Worm (Caenorhabditis elegans) whole organism, young adult: ENCODE results near the gene R144.13.
A peak's percentile ranks its signal among the peaks of the same experiment; 100 is the strongest.

Experiments used
- B0019.2 ChIP-seq: fragments of 200-800 bp; sonication (Bioruptor generic); conservative IDR thresholded peaks from 2 replicates; pipeline ENCODE4 v1.3.6; 2022; ENCODE audit warnings: missing genetic modification reagents, missing genetic modification characterization, missing compliant biosample characterization
- C17E4.6 ChIP-seq: fragments of 200-800 bp; sonication (Bioruptor generic); IDR thresholded peaks from 2 replicates; pipeline ENCODE4 v1.3.6; 2022; ENCODE audit warnings: missing genetic modification reagents, missing genetic modification characterization, missing compliant biosample characterization
- F22D6.2 ChIP-seq: sonication (generic microtip); optimal IDR thresholded peaks from 2 replicates; lab custom pipeline; 2016; ENCODE audit warnings: mild to moderate bottlenecking, missing genetic modification characterization, missing compliant biosample characterization
- F39B2.1 ChIP-seq: fragments of 200-800 bp; sonication (Bioruptor generic); IDR thresholded peaks from 2 replicates; pipeline ENCODE4 v1.3.6; 2022; ENCODE audit warnings: missing genetic modification reagents, missing genetic modification characterization, missing compliant biosample characterization
- F55B11.4 ChIP-seq: sonication (generic microtip); optimal IDR thresholded peaks from 2 replicates; lab custom pipeline; 2016; ENCODE audit warnings: missing compliant biosample characterization, missing genetic modification characterization, borderline replicate concordance; ENCODE audit not compliant: insufficient read depth
- K11D2.4 ChIP-seq: fragments of 200-800 bp; sonication (Bioruptor generic); IDR thresholded peaks from 2 replicates; pipeline ENCODE4 v1.3.6; 2022; ENCODE audit warnings: missing genetic modification reagents, missing genetic modification characterization, missing compliant biosample characterization
- K12H6.12 ChIP-seq: fragments of 200-800 bp; sonication (Bioruptor generic); optimal IDR thresholded peaks from 2 replicates; lab custom pipeline; 2018; ENCODE audit warnings: mild to moderate bottlenecking, missing genetic modification characterization, missing compliant biosample characterization
- T07F8.4 ChIP-seq: sonication (generic microtip); optimal IDR thresholded peaks from 2 replicates; lab custom pipeline; 2016; ENCODE audit warnings: mild to moderate bottlenecking, missing genetic modification characterization, moderate library complexity, missing compliant biosample characterization
- T26A5.8 ChIP-seq: sonication (generic microtip); optimal IDR thresholded peaks from 2 replicates; lab custom pipeline; 2016; ENCODE audit warnings: missing genetic modification characterization, missing compliant biosample characterization
- Y53F4B.3 ChIP-seq: fragments of 200-800 bp; sonication (Bioruptor generic); IDR thresholded peaks from 2 replicates; pipeline ENCODE4 v1.3.6; 2022; ENCODE audit warnings: missing genetic modification reagents, missing genetic modification characterization, missing compliant biosample characterization
- Y53G8AR.9 ChIP-seq: fragments of 200-800 bp; sonication (Bioruptor generic); conservative IDR thresholded peaks from 2 replicates; pipeline ENCODE4 v1.3.6; 2022; ENCODE audit warnings: missing genetic modification reagents, missing genetic modification characterization, missing compliant biosample characterization
- Y56A3A.18 ChIP-seq: fragments of 200-800 bp; sonication (Bioruptor generic); IDR thresholded peaks from 2 replicates; pipeline ENCODE4 v1.3.6; 2022; ENCODE audit warnings: missing genetic modification reagents, missing genetic modification characterization, missing compliant biosample characterization
- attf-3 ChIP-seq: fragments of 200-800 bp; sonication (Bioruptor generic); conservative IDR thresholded peaks from 2 replicates; pipeline ENCODE4 v1.3.6; 2022; ENCODE audit warnings: missing genetic modification reagents, missing genetic modification characterization, missing compliant biosample characterization
- bed-2 ChIP-seq: fragments of 200-800 bp; sonication (Bioruptor generic); IDR thresholded peaks from 2 replicates; pipeline ENCODE4 v1.3.6; 2022; ENCODE audit warnings: missing genetic modification reagents, missing genetic modification characterization, missing compliant biosample characterization
- cebp-2 ChIP-seq: fragments of 200-800 bp; sonication (Bioruptor generic); IDR thresholded peaks from 2 replicates; pipeline ENCODE4 v1.3.6; 2022; ENCODE audit warnings: missing genetic modification characterization, missing compliant biosample characterization
- ceh-100 ChIP-seq: fragments of 200-800 bp; sonication (Bioruptor generic); IDR thresholded peaks from 2 replicates; pipeline ENCODE4 v1.3.6; 2022; ENCODE audit warnings: missing genetic modification reagents, missing genetic modification characterization, missing compliant biosample characterization
- ceh-27 ChIP-seq: fragments of 200-800 bp; sonication (Bioruptor generic); optimal IDR thresholded peaks from 2 replicates; lab custom pipeline; 2018; ENCODE audit warnings: mild to moderate bottlenecking, missing genetic modification characterization, moderate library complexity, missing compliant biosample characterization
- ceh-40 ChIP-seq: fragments of 200-800 bp; sonication (Bioruptor generic); IDR thresholded peaks from 2 replicates; pipeline ENCODE4 v1.3.6; 2022; ENCODE audit warnings: missing genetic modification characterization, missing compliant biosample characterization
- ceh-58 ChIP-seq: fragments of 200-800 bp; sonication (Bioruptor generic); IDR thresholded peaks from 2 replicates; pipeline ENCODE4 v1.3.6; 2022; ENCODE audit warnings: missing genetic modification characterization, missing compliant biosample characterization
- ceh-91 ChIP-seq: fragments of 200-800 bp; sonication (Bioruptor generic); IDR thresholded peaks from 2 replicates; pipeline ENCODE4 v1.3.6; 2022; ENCODE audit warnings: missing genetic modification reagents, missing genetic modification characterization, missing compliant biosample characterization
- chd-7 ChIP-seq: sonication (generic microtip); optimal IDR thresholded peaks from 2 replicates; lab custom pipeline; 2016; ENCODE audit warnings: mild to moderate bottlenecking, missing genetic modification characterization, moderate library complexity, missing compliant biosample characterization
- die-1 ChIP-seq: sonication (generic microtip); optimal IDR thresholded peaks from 2 replicates; lab custom pipeline; 2016; ENCODE audit warnings: missing genotype, mild to moderate bottlenecking, missing genetic modification characterization, missing compliant biosample characterization
- dox-1 ChIP-seq: fragments of 200-800 bp; sonication (Bioruptor generic); IDR thresholded peaks from 2 replicates; pipeline ENCODE4 v1.3.6; 2022; ENCODE audit warnings: missing genetic modification reagents, missing genetic modification characterization, missing compliant biosample characterization
- dpl-1 ChIP-seq: fragments of 150-350 bp; optimal IDR thresholded peaks from 2 replicates; lab custom pipeline; 2014; ENCODE audit warnings: missing biosample characterization, missing genetic modification reagents, missing genetic modification characterization
- efl-1 ChIP-seq: fragments of 150-350 bp; optimal IDR thresholded peaks from 2 replicates; lab custom pipeline; 2014; ENCODE audit warnings: missing biosample characterization, missing genetic modification reagents, missing genetic modification characterization
- egl-18 ChIP-seq: fragments of 200-800 bp; sonication (Bioruptor generic); IDR thresholded peaks from 2 replicates; pipeline ENCODE4 v1.3.6; 2022; ENCODE audit warnings: missing genetic modification reagents, missing genetic modification characterization, missing compliant biosample characterization
- ets-4 ChIP-seq: fragments of 200-800 bp; sonication (Bioruptor generic); optimal IDR thresholded peaks from 2 replicates; lab custom pipeline; 2018; ENCODE audit warnings: mild to moderate bottlenecking, missing genetic modification characterization, missing compliant biosample characterization
- fkh-3 ChIP-seq: sonication (generic microtip); optimal IDR thresholded peaks from 2 replicates; lab custom pipeline; 2016; ENCODE audit warnings: mild to moderate bottlenecking, missing genetic modification characterization, missing compliant biosample characterization
- let-526 ChIP-seq: fragments of 200-800 bp; sonication (Bioruptor generic); IDR thresholded peaks from 2 replicates; pipeline ENCODE4 v1.3.6; 2022; ENCODE audit warnings: missing genetic modification reagents, missing genetic modification characterization, missing compliant biosample characterization
- lin-40 ChIP-seq: sonication (generic microtip); optimal IDR thresholded peaks from 2 replicates; lab custom pipeline; 2016; ENCODE audit warnings: missing genetic modification characterization, mild to moderate bottlenecking, missing compliant biosample characterization, missing genotype, missing genetic modification reagents
- lsy-27 ChIP-seq: sonication (generic microtip); optimal IDR thresholded peaks from 2 replicates; lab custom pipeline; 2017; ENCODE audit warnings: missing genetic modification characterization, mild to moderate bottlenecking, missing compliant biosample characterization, antibody characterized with exemption, missing genotype, borderline replicate concordance; ENCODE audit not compliant: insufficient read depth
- madf-10 ChIP-seq: sonication (generic microtip); optimal IDR thresholded peaks from 2 replicates; lab custom pipeline; 2016; ENCODE audit warnings: mild to moderate bottlenecking, missing genetic modification characterization, missing compliant biosample characterization
- madf-6 ChIP-seq: fragments of 200-800 bp; sonication (Bioruptor generic); IDR thresholded peaks from 2 replicates; pipeline ENCODE4 v1.3.6; 2022; ENCODE audit warnings: missing genetic modification reagents, missing genetic modification characterization, missing compliant biosample characterization
- madf-8 ChIP-seq: fragments of 200-800 bp; sonication (Bioruptor generic); conservative IDR thresholded peaks from 2 replicates; pipeline ENCODE4 v1.3.6; 2022; ENCODE audit warnings: missing genetic modification reagents, missing genetic modification characterization, missing compliant biosample characterization
- mcd-1 ChIP-seq: fragments of 200-800 bp; sonication (Bioruptor generic); IDR thresholded peaks from 2 replicates; pipeline ENCODE4 v1.3.6; 2022; ENCODE audit warnings: missing genetic modification reagents, missing genetic modification characterization, missing compliant biosample characterization
- mxl-1 ChIP-seq: sonication (generic microtip); optimal IDR thresholded peaks from 2 replicates; lab custom pipeline; 2016; ENCODE audit warnings: missing genetic modification characterization, missing compliant biosample characterization
- nfya-1 ChIP-seq: sonication (generic microtip); optimal IDR thresholded peaks from 2 replicates; lab custom pipeline; 2017; ENCODE audit warnings: antibody characterized with exemption, missing compliant biosample characterization, missing genetic modification characterization, borderline replicate concordance; ENCODE audit not compliant: insufficient read depth
- nfyb-1 ChIP-seq: fragments of 200-800 bp; sonication (Bioruptor generic); IDR thresholded peaks from 2 replicates; pipeline ENCODE4 v1.3.6; 2022; ENCODE audit warnings: missing genetic modification reagents, missing genetic modification characterization, missing compliant biosample characterization
- pbrm-1 ChIP-seq: fragments of 200-800 bp; sonication (Bioruptor generic); IDR thresholded peaks from 2 replicates; pipeline ENCODE4 v1.3.6; 2022; ENCODE audit warnings: missing genetic modification reagents, missing genetic modification characterization, missing compliant biosample characterization
- repo-1 ChIP-seq: sonication (generic microtip); optimal IDR thresholded peaks from 2 replicates; lab custom pipeline; 2017; ENCODE audit warnings: mild to moderate bottlenecking, missing genetic modification characterization, missing compliant biosample characterization
- snpc-1.1 ChIP-seq: sonication (generic microtip); optimal IDR thresholded peaks from 2 replicates; lab custom pipeline; 2017; ENCODE audit warnings: missing genetic modification characterization, mild to moderate bottlenecking, missing compliant biosample characterization, antibody characterized with exemption, moderate library complexity, missing genotype, missing genetic modification reagents; ENCODE audit not compliant: insufficient read depth
- somi-1 ChIP-seq: fragments of 200-800 bp; sonication (Bioruptor generic); optimal IDR thresholded peaks from 2 replicates; lab custom pipeline; 2018; ENCODE audit warnings: mild to moderate bottlenecking, missing genetic modification characterization, missing compliant biosample characterization
- tbp1 ChIP-seq: fragments of 200-800 bp; sonication (Bioruptor generic); optimal IDR thresholded peaks from 2 replicates; lab custom pipeline; 2018; ENCODE audit warnings: mild to moderate bottlenecking, missing genetic modification characterization, missing compliant biosample characterization
- unc-62 ChIP-seq: fragments of 150-350 bp; optimal IDR thresholded peaks from 2 replicates; lab custom pipeline; 2014; ENCODE audit warnings: missing biosample characterization, missing genetic modification reagents, missing genetic modification characterization
- zim-3 ChIP-seq: sonication (generic microtip); optimal IDR thresholded peaks from 2 replicates; lab custom pipeline; 2017; ENCODE audit warnings: mild to moderate bottlenecking, missing genetic modification characterization, moderate library complexity, missing compliant biosample characterization
- ztf-28 ChIP-seq: fragments of 200-800 bp; sonication (Bioruptor generic); IDR thresholded peaks from 2 replicates; pipeline ENCODE4 v1.3.6; 2022; ENCODE audit warnings: missing genetic modification reagents, missing genetic modification characterization, missing compliant biosample characterization
- ztf-3 ChIP-seq: fragments of 200-800 bp; sonication (Bioruptor generic); optimal IDR thresholded peaks from 2 replicates; lab custom pipeline; 2018; ENCODE audit warnings: mild to moderate bottlenecking, missing genetic modification characterization, missing compliant biosample characterization
- ztf-6 ChIP-seq: fragments of 200-800 bp; sonication (Bioruptor generic); IDR thresholded peaks from 2 replicates; pipeline ENCODE4 v1.3.6; 2022; ENCODE audit warnings: missing genetic modification reagents, missing genetic modification characterization, missing compliant biosample characterization

The R144.13 gene

DNA sequence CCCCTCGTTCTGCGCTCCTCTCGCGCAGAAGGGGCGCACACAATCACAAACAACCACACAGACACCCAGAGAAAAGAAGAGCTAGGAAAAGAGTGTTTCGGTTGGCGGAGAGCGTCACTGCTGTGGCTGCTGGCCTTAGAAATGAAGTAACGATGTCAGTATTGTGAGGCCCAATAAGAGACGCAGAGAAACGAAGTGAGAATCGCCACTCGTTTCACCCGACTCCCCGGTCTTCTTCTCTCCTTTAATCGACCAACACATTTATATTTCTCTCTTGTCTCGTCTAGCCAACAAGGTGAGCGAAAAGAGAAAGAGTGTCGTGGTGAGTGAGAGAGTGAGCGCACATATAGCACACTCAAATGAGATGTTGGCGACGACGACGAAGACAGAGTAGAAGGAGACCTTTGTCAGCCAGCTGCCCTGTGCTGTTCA is 9.1 kb upstream of the R144.13 start (continued):
- peak; percentile 55; the same call in 1 of the 2 replicates for TF ChIP-seq pbrm-1
- no peak for TF ChIP-seq ztf-28 (GFP tag; lab: Robert Waterston, UW)
- TF ChIP-seq K12H6.12 (tag; lab: Kevin White, UChicago) = peak; percentile 92
- peak; percentile 59 for TF ChIP-seq somi-1
- 0 out of 2 replicates have a peak, but pooled peaks have one; percentile 49 for TF ChIP-seq let-526 (GFP tag; lab: Robert Waterston, UW)
- TF ChIP-seq egl-18 (GFP tag; lab: Robert Waterston, UW) = no peak
- TF ChIP-seq madf-10 = peak; percentile 73
- TF ChIP-seq bed-2 = 0 out of 2 replicates have a peak, but pooled peaks have one; percentile 74
- 0 out of 2 replicates have a peak, but pooled peaks have one; percentile 39 for TF ChIP-seq K11D2.4 (GFP tag; lab: Robert Waterston, UW)
- TF ChIP-seq ceh-40 (GFP tag; lab: Robert Waterston, UW) = 0 out of 2 replicates have a peak, but pooled peaks have one; percentile 48
- TF ChIP-seq ceh-100 = 0 out of 2 replicates have a peak, but pooled peaks have one; percentile 8
- TF ChIP-seq F55B11.4 (tag; lab: Kevin White, UChicago) = no peak
- TF ChIP-seq F22D6.2 (tag; lab: Kevin White, UChicago) = no peak
- no peak for TF ChIP-seq fkh-3 (tag; lab: Kevin White, UChicago)
- TF ChIP-seq ceh-58 (GFP tag; lab: Robert Waterston, UW) = no peak
- peak; percentile 62 for TF ChIP-seq mcd-1
- TF ChIP-seq zim-3 (tag; lab: Kevin White, UChicago) = no peak
- TF ChIP-seq nfya-1 (tag; lab: Kevin White, UChicago) = no peak
- no peak for TF ChIP-seq T26A5.8 (tag; lab: Kevin White, UChicago)
- TF ChIP-seq ceh-91 (GFP tag; lab: Robert Waterston, UW) = no peak
- TF ChIP-seq mxl-1 (tag; lab: Kevin White, UChicago) = no peak
- no peak for TF ChIP-seq unc-62 (GFP tag; lab: Kevin White, UChicago)
- TF ChIP-seq chd-7 (tag; lab: Kevin White, UChicago) = peak; percentile 53
- TF ChIP-seq ztf-3 (GFP tag; lab: Kevin White, UChicago) = no peak
- peak; percentile 66; the same call in 1 of the 2 replicates for TF ChIP-seq C17E4.6 (GFP tag; lab: Robert Waterston, UW)
- TF ChIP-seq T07F8.4 (tag; lab: Kevin White, UChicago) = no peak
- TF ChIP-seq ceh-27 (GFP tag; lab: Kevin White, UChicago) = peak; percentile 78
- TF ChIP-seq F39B2.1 (GFP tag; lab: Robert Waterston, UW) = no peak
- no peak for TF ChIP-seq dpl-1
- TF ChIP-seq B0019.2 = no peak
- no peak for TF ChIP-seq snpc-1.1 (tag; lab: Kevin White, UChicago)
- peak; percentile 55 for TF ChIP-seq tbp1
- TF ChIP-seq ztf-6 (GFP tag; lab: Robert Waterston, UW) = no peak
- peak; percentile 84 for TF ChIP-seq dox-1
- peak; percentile 0 for TF ChIP-seq repo-1 (tag; lab: Kevin White, UChicago)
- peak; percentile 52; the same call in 1 of the 2 replicates for TF ChIP-seq Y56A3A.18 (GFP tag; lab: Robert Waterston, UW)
- TF ChIP-seq madf-8 (GFP tag; lab: Robert Waterston, UW) = no peak
- TF ChIP-seq lin-40 (tag; lab: Kevin White, UChicago) = peak; percentile 86
- TF ChIP-seq attf-3 (GFP tag; lab: Robert Waterston, UW) = no peak
- TF ChIP-seq efl-1 = no peak
- no peak for TF ChIP-seq lsy-27 (tag; lab: Kevin White, UChicago)
- TF ChIP-seq cebp-2 (GFP tag; lab: Robert Waterston, UW) = 0 out of 2 replicates have a peak, but pooled peaks have one; percentile 13
- TF ChIP-seq die-1 (tag; lab: Kevin White, UChicago) = no peak
- TF ChIP-seq Y53F4B.3 = no peak
- peak; percentile 77; the same call in 1 of the 2 replicates for TF ChIP-seq nfyb-1 (GFP tag; lab: Robert Waterston, UW)
- no peak for TF ChIP-seq Y53G8AR.9 (GFP tag; lab: Robert Waterston, UW)
- TF ChIP-seq ets-4 (GFP tag; lab: Kevin White, UChicago) = no peak
- no peak for TF ChIP-seq madf-6 (GFP tag; lab: Robert Waterston, UW)
